Worm (Caenorhabditis elegans) whole organism, dauer: Measurements from ENCODE around the gene acr-9.

ENCODE experiments used
- unc-62 ChIP-seq: sonication (generic microtip); optimal IDR thresholded peaks from 2 replicates; lab custom pipeline; 2017; ENCODE audit warnings: missing biosample characterization, missing genetic modification reagents, missing genetic modification characterization

The acr-9 gene

ce11 chrX:13655769-13656168, 9.1 kb upstream of the acr-9 start:
- TF ChIP-seq unc-62 (GFP tag; lab: Kevin White, UChicago), result no peak

ce11 chrX:13654276-13654675, 7.6 kb upstream of the acr-9 start:
- TF ChIP-seq unc-62 (GFP tag; lab: Kevin White, UChicago), result no peak

ce11 chrX:13653573-13653972, 6.9 kb upstream of the acr-9 start:
- no peak for TF ChIP-seq unc-62 (GFP tag; lab: Kevin White, UChicago)

DNA sequence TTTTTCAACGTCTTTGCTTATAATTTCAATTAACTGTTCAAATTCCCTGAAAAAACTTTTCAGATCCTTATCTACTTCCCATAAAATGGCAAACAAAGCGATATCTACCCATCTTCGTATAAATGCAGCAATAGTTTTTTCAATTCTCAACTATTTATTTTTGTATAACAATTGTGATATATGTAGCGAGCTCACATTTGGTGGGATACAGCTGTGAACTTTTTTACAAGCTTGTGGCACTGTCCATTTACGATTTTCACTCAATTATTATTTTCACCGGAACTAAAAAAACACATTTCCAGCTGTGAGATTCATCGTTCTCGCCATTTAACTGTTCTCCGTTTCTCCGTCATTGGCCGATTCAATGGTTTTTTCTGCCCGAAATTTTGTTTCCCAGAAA, 4.1 kb upstream of the acr-9 start, which contains the start of gene C40C9.4:
C40C9.4 (plus strand) TSS at position 301 of the 400 bp plus-strand sequence.
- TF ChIP-seq unc-62 (GFP tag; lab: Kevin White, UChicago), result no peak

DNA sequence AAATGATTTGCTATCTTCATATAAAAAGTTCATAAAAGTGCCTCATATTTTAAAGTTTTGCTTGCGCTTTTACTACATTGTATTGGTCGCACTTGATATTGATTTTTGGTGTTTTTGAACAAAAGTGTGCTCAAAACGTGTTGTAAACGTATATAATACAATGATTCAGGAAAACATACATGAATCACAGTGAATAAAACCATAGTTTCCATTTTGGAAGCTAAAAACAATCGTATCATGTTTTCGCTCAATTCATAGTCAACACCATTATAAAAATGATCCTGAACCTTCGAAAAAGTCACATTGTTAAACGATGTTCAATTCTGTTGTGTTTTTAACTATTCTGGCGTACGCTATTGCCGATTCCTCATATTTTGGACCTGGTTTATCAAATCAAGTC, 607 bp upstream of the acr-9 start, which contains the start of gene C40C9.3:
C40C9.3 (plus strand) TSS at position 301 of the 400 bp plus-strand sequence.
- no peak for TF ChIP-seq unc-62 (GFP tag; lab: Kevin White, UChicago)

DNA sequence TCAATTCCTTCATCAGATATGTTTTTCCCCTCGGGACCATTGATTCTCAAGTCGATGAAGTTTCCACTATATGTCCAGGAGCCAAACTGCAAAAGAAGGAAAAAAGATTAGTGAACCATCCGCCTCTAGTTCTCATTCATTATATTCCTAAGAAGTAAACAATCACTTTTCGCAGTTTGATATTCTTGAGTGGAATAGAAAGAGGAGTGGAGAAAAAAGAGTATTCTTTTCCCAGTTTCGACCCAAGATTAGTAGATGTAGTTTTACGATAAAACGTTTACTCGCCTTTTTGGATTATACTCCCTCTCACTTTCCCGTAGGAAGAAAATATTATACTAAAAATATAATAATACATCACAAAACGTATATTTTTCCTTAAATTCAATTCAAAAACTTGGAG, 1.8 kb downstream of the acr-9 start:
- TF ChIP-seq unc-62 (GFP tag; lab: Kevin White, UChicago), result no peak

ce11 chrX:13639577-13639976, 7.1 kb downstream of the acr-9 start, which contains the start of gene twk-20:
twk-20 (plus strand) TSS chrX:13639877.
- no peak for TF ChIP-seq unc-62 (GFP tag; lab: Kevin White, UChicago)

DNA sequence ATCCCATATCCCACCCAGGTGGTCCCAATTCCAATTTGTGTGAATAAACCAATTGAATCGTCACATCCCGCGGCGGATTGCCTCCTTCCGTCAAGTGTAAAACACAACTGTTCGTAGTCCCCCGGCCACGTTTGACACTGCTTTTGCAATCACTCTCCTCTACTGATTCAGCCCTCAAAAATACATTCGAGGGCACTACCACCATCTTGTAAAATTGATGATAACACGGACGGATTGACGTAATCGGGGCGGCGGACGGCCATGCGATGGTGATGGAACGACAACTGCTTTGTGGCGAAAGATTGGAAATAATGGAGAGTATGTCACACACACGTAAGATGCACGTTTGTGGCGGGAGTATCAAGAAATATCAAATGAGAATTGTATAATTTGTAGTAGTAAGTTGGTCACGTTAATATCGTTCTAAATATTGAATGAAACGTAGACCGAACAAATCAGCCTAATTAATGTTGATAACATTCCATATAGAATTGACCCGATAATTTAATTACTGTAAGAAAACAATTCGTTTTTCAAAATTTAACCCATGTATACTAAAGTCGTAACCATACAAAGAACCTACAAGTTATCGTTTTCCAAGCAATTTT, 8.2 kb downstream of the acr-9 start:
- no peak for TF ChIP-seq unc-62 (GFP tag; lab: Kevin White, UChicago)

ce11 chrX:13637526-13637925, 9.2 kb downstream of the acr-9 start:
- no peak for TF ChIP-seq unc-62 (GFP tag; lab: Kevin White, UChicago)

ce11 chrX:13633876-13634479, 12.7 kb downstream of the acr-9 start:
- TF ChIP-seq unc-62 (GFP tag; lab: Kevin White, UChicago), result no peak

DNA sequence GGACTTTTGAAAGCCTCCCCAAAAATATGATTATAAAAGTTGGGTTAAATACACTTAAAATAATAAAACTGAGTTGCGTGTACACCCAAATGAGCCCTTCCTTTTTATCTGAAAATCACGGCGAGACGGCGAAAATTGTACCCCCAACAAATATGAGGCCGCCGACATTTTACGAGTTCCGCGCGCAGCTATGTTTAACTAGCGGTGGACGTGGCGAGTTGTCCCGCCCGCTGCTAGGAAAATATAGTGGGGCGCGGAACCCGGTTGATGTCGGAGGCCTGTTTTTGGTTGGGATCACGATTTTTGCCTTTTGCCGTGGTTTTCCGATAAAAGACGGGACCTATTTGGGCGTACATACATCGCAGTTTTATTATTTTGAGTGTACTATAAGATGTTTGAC, 13.7 kb downstream of the acr-9 start:
- no peak for TF ChIP-seq unc-62 (GFP tag; lab: Kevin White, UChicago)

DNA sequence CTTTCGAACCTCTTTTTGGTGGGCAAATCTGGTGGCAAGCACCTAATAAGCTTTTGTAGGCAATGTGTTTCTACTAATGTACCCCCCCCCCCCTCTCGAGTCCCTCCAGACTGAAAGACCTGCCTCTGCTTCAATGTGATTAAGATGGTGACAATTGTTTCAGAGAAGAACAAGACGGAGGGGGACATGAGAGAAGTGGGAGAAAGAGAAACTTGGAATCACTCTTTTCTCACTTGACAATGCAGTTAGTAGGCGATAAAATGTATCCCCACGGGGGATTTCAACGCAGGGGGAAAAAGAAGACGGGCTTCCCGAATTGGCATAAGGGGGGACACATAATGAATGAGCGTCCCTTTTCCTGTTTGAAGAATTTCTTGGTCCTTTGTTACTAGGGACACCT, 14.5 kb downstream of the acr-9 start:
- no peak for TF ChIP-seq unc-62 (GFP tag; lab: Kevin White, UChicago)

- TF ChIP-seq unc-62 (GFP tag; lab: Kevin White, UChicago), result no peak
Observed at ce11 chrX:13631122-13631672, 15.5 kb downstream of the acr-9 start, which contains the start of gene nlg-1. nlg-1 (minus strand) TSS chrX:13631172.

DNA sequence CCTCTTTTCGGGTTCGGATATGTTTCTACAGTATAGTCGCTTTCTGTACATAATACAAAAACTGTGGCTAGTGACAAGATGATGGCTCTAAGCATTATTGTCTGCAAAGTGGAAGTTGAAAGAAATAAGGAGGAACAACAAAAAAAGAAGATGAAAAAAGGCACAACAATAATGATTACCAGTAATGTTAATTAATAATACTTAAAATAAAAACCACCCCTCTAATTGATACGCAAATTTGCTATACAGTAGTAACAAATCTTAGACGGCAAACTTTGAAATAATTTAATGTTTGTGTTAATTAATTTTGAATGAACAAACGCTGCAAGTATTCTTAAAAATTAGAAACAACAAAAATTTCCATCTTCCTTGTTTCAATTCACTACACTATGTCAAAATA, 25.1 kb downstream of the acr-9 start, which contains the start of gene Y12A6A.1:
Y12A6A.1 (minus strand) TSS at position 101 of the 400 bp plus-strand sequence.
- no peak for TF ChIP-seq unc-62 (GFP tag; lab: Kevin White, UChicago)

DNA sequence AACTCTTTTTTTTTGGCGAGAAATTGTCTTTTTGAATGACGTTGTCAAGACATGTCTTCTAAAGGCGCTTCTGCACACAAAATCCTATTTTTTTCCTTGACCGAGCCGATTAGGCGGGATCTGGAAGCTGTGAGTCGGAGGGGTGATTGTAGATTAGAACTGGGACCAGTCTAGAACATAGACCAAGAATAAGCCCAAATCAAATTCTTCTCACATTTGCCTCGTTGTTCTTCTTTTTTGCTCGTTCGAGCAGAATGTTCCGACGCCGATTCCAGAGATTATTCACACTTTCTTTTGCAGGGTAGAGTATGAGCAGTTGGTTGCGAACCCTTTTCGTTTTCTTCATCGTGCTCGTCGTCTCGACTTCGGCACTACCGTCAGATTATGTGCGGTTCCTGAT, 28.1 kb downstream of the acr-9 start, which contains the start of gene nlp-53:
nlp-53 (plus strand) TSS at position 301 of the 400 bp plus-strand sequence.
- no peak for TF ChIP-seq unc-62 (GFP tag; lab: Kevin White, UChicago)

ce11 chrX:13615181-13615580, 31.5 kb downstream of the acr-9 start:
- TF ChIP-seq unc-62 (GFP tag; lab: Kevin White, UChicago), result no peak
